Worm (Caenorhabditis elegans) whole organism, L1 larva: Measurements from ENCODE around the gene srt-40.
A peak's percentile ranks its signal among the peaks of the same experiment; 100 is the strongest.

ENCODE experiments used
- C04F5.9 ChIP-seq: sonication (generic microtip); optimal IDR thresholded peaks from 2 replicates; lab custom pipeline; 2016; ENCODE audit warnings: missing genetic modification characterization, missing compliant biosample characterization
- aha-1 ChIP-seq: fragments of 150-350 bp; optimal IDR thresholded peaks from 2 replicates; lab custom pipeline; 2014; ENCODE audit warnings: missing biosample characterization, missing genetic modification characterization
- alr-1 ChIP-seq: fragments of 200-800 bp; sonication (Bioruptor generic); optimal IDR thresholded peaks from 2 replicates; lab custom pipeline; 2018; ENCODE audit warnings: borderline replicate concordance, mild to moderate bottlenecking, missing genetic modification characterization, missing compliant biosample characterization
- aly-2 ChIP-seq: fragments of 150-350 bp; optimal IDR thresholded peaks from 2 replicates; lab custom pipeline; 2014; ENCODE audit warnings: missing biosample characterization, missing genetic modification characterization
- ceh-63 ChIP-seq: fragments of 200-800 bp; sonication (Bioruptor generic); optimal IDR thresholded peaks from 2 replicates; lab custom pipeline; 2018; ENCODE audit warnings: mild to moderate bottlenecking, missing genetic modification characterization, missing compliant biosample characterization
- ceh-8 ChIP-seq: fragments of 200-800 bp; sonication (Bioruptor generic); optimal IDR thresholded peaks from 2 replicates; lab custom pipeline; 2018; ENCODE audit warnings: mild to moderate bottlenecking, missing genetic modification characterization, moderate library complexity, missing compliant biosample characterization
- ceh-82 ChIP-seq, 3 experiments: fragments of 150-350 bp in 1 of 3; sonication (generic microtip) in 2 of 3; optimal IDR thresholded peaks; 2 replicates each; lab custom pipeline; 2014 to 2017; ENCODE audit warnings: missing biosample characterization in 3 of 3, missing genetic modification characterization in 3 of 3
- ceh-88 ChIP-seq: fragments of 200-800 bp; sonication (Bioruptor generic); IDR thresholded peaks from 2 replicates; pipeline ENCODE4 v1.3.6; 2022; ENCODE audit warnings: missing genetic modification characterization, missing compliant biosample characterization
- ceh-90 ChIP-seq: sonication (generic microtip); optimal IDR thresholded peaks from 2 replicates; lab custom pipeline; 2016; ENCODE audit warnings: missing genetic modification characterization, missing compliant biosample characterization
- ces-1 ChIP-seq: fragments of 150-350 bp; optimal IDR thresholded peaks from 2 replicates; lab custom pipeline; 2014; ENCODE audit warnings: missing biosample characterization, missing genetic modification reagents, missing genetic modification characterization
- dpl-1 ChIP-seq, 3 experiments: fragments of 150-350 bp in 2 of 3; sonication (generic microtip) in 1 of 3; optimal IDR thresholded peaks; 2 replicates each; lab custom pipeline; 2014 to 2017; ENCODE audit warnings: missing biosample characterization in 3 of 3, missing genetic modification characterization in 3 of 3, missing genetic modification reagents in 3 of 3
- dsc-1 ChIP-seq: sonication (generic microtip); optimal IDR thresholded peaks from 2 replicates; lab custom pipeline; 2016; ENCODE audit warnings: mild to moderate bottlenecking, missing genetic modification characterization, missing compliant biosample characterization
- efl-1 ChIP-seq, 4 experiments: fragments of 150-350 bp; optimal IDR thresholded peaks in 3 of 4; peaks in 1 of 4; 1 replicate in 1 of 4; 2 replicates in 3 of 4; lab custom pipeline; 2014; ENCODE audit warnings: missing biosample characterization in 2 of 4, missing genetic modification characterization in 2 of 4, missing genetic modification reagents in 2 of 4
- elt-2 ChIP-seq: sonication (generic microtip); optimal IDR thresholded peaks from 2 replicates; lab custom pipeline; 2016; ENCODE audit warnings: missing genetic modification characterization, mild to moderate bottlenecking, inconsistent platforms, missing compliant biosample characterization, missing genetic modification reagents
- elt-3 ChIP-seq, 6 experiments: fragments of 150-350 bp in 1 of 6; sonication (generic microtip); optimal IDR thresholded peaks; 2 replicates each; lab custom pipeline; 2017 to 2018; ENCODE audit warnings: missing biosample characterization in 6 of 6, missing genetic modification characterization in 6 of 6, inconsistent platforms in 1 of 6
- fkh-10 ChIP-seq: sonication (generic microtip); optimal IDR thresholded peaks from 2 replicates; lab custom pipeline; 2017; ENCODE audit warnings: missing biosample characterization, missing genetic modification reagents, missing genetic modification characterization
- fos-1 ChIP-seq: fragments of 150-350 bp; optimal IDR thresholded peaks from 2 replicates; lab custom pipeline; 2014; ENCODE audit warnings: missing biosample characterization, missing genetic modification characterization
- grh-1 ChIP-seq: fragments of 200-800 bp; sonication (Bioruptor generic); IDR thresholded peaks from 2 replicates; pipeline ENCODE4 v1.3.6; 2022; ENCODE audit warnings: missing genetic modification reagents, missing genetic modification characterization, missing compliant biosample characterization
- hlh-17 ChIP-seq: fragments of 200-800 bp; sonication (Bioruptor generic); optimal IDR thresholded peaks from 2 replicates; lab custom pipeline; 2018; ENCODE audit warnings: missing genetic modification characterization, mild to moderate bottlenecking, missing compliant biosample characterization, moderate library complexity, borderline replicate concordance
- hlh-4 ChIP-seq: sonication (generic microtip); optimal IDR thresholded peaks from 2 replicates; lab custom pipeline; 2016; ENCODE audit warnings: mild to moderate bottlenecking, missing genetic modification characterization, missing compliant biosample characterization
- hpl-2 ChIP-seq: fragments of 150-350 bp; optimal IDR thresholded peaks from 2 replicates; lab custom pipeline; 2014; ENCODE audit warnings: missing biosample characterization, missing genetic modification reagents, missing genetic modification characterization
- irx-1 ChIP-seq: sonication (generic microtip); optimal IDR thresholded peaks from 2 replicates; lab custom pipeline; 2016; ENCODE audit warnings: missing genetic modification characterization, missing compliant biosample characterization
- lin-14 ChIP-seq: fragments of 200-800 bp; sonication (Bioruptor generic); optimal IDR thresholded peaks from 2 replicates; lab custom pipeline; 2018; ENCODE audit warnings: mild to moderate bottlenecking, missing genetic modification characterization, moderate library complexity, missing compliant biosample characterization
- lin-15B ChIP-seq: fragments of 150-350 bp; sonication (generic microtip); optimal IDR thresholded peaks from 3 replicates; lab custom pipeline; 2014; ENCODE audit warnings: missing biosample characterization, missing genetic modification characterization
- lin-35 ChIP-seq, 2 experiments: fragments of 150-350 bp; optimal IDR thresholded peaks; 2 replicates each; lab custom pipeline; 2014; ENCODE audit warnings: missing biosample characterization in 2 of 2, missing genetic modification characterization in 2 of 2, missing genetic modification reagents in 2 of 2
- lin-39 ChIP-seq: fragments of 150-350 bp; optimal IDR thresholded peaks from 2 replicates; lab custom pipeline; 2014; ENCODE audit warnings: missing biosample characterization, missing genetic modification reagents, missing genetic modification characterization
- lsy-2 ChIP-seq, 2 experiments: fragments of 150-350 bp; optimal IDR thresholded peaks; 2 replicates each; lab custom pipeline; 2014; ENCODE audit warnings: missing biosample characterization in 2 of 2, missing genetic modification characterization in 2 of 2
- mab-9 ChIP-seq: fragments of 200-800 bp; sonication (Bioruptor generic); IDR thresholded peaks from 2 replicates; pipeline ENCODE4 v1.3.6; 2022; ENCODE audit warnings: missing genetic modification reagents, missing genetic modification characterization, missing compliant biosample characterization
- mef-2 ChIP-seq: fragments of 150-350 bp; optimal IDR thresholded peaks from 2 replicates; lab custom pipeline; 2014; ENCODE audit warnings: missing biosample characterization, missing genetic modification characterization
- mep-1 ChIP-seq: fragments of 150-350 bp; optimal IDR thresholded peaks from 2 replicates; lab custom pipeline; 2014; ENCODE audit warnings: missing biosample characterization, missing genetic modification characterization
- nhr-11 ChIP-seq: fragments of 150-350 bp; optimal IDR thresholded peaks from 2 replicates; lab custom pipeline; 2014; ENCODE audit warnings: missing biosample characterization, missing genetic modification characterization
- nhr-19 ChIP-seq: fragments of 200-800 bp; sonication (Bioruptor generic); conservative IDR thresholded peaks from 2 replicates; pipeline ENCODE4 v1.3.6; 2022; ENCODE audit warnings: missing genetic modification characterization, missing compliant biosample characterization
- nhr-237 ChIP-seq: fragments of 150-350 bp; optimal IDR thresholded peaks from 2 replicates; lab custom pipeline; 2014; ENCODE audit warnings: missing biosample characterization, missing genetic modification characterization
- nhr-76 ChIP-seq: sonication (generic microtip); optimal IDR thresholded peaks from 2 replicates; lab custom pipeline; 2017; ENCODE audit warnings: missing biosample characterization, missing genetic modification characterization
- nhr-77 ChIP-seq: fragments of 150-350 bp; optimal IDR thresholded peaks from 2 replicates; lab custom pipeline; 2014; ENCODE audit warnings: missing biosample characterization, missing genetic modification characterization
- nhr-84 ChIP-seq: sonication (generic microtip); optimal IDR thresholded peaks from 2 replicates; lab custom pipeline; 2017; ENCODE audit warnings: missing biosample characterization, missing genetic modification characterization
- nhr-85 ChIP-seq: sonication (generic microtip); peaks from one replicate; lab custom pipeline; 2016; ENCODE audit warnings: missing genetic modification characterization, inconsistent platforms, missing compliant biosample characterization
- nhr-90 ChIP-seq: sonication (generic microtip); optimal IDR thresholded peaks from 2 replicates; lab custom pipeline; 2016; ENCODE audit warnings: mild to moderate bottlenecking, missing genetic modification characterization, missing compliant biosample characterization; ENCODE audit not compliant: poor library complexity
- pag-3 ChIP-seq: sonication (generic microtip); optimal IDR thresholded peaks from 2 replicates; lab custom pipeline; 2017; ENCODE audit warnings: missing genetic modification characterization, mild to moderate bottlenecking, missing compliant biosample characterization, antibody characterized with exemption, borderline replicate concordance; ENCODE audit not compliant: insufficient read depth
- pqm-1 ChIP-seq: sonication (generic microtip); optimal IDR thresholded peaks from 3 replicates; lab custom pipeline; 2017; ENCODE audit warnings: missing biosample characterization, missing genetic modification characterization
- sox-4 ChIP-seq: sonication (generic microtip); optimal IDR thresholded peaks from 2 replicates; lab custom pipeline; 2016; ENCODE audit warnings: missing genetic modification characterization, missing compliant biosample characterization
- tbx-2 ChIP-seq: sonication (generic microtip); optimal IDR thresholded peaks from 2 replicates; lab custom pipeline; 2016; ENCODE audit warnings: missing genetic modification characterization, missing compliant biosample characterization
- unc-30 ChIP-seq: sonication (generic microtip); optimal IDR thresholded peaks from 2 replicates; lab custom pipeline; 2017; ENCODE audit warnings: missing biosample characterization, missing genetic modification characterization
- unc-86 ChIP-seq: sonication (generic microtip); optimal IDR thresholded peaks from 2 replicates; lab custom pipeline; 2016; ENCODE audit warnings: missing genetic modification characterization, missing compliant biosample characterization
- unc-98 ChIP-seq: fragments of 200-800 bp; sonication (Bioruptor generic); IDR thresholded peaks from 2 replicates; pipeline ENCODE4 v1.3.6; 2022; ENCODE audit warnings: missing genetic modification characterization, missing compliant biosample characterization
- zag-1 ChIP-seq: fragments of 150-350 bp; optimal IDR thresholded peaks from 2 replicates; lab custom pipeline; 2014; ENCODE audit warnings: missing biosample characterization, missing genetic modification characterization
- ztf-11 ChIP-seq, 2 experiments: sonication (generic microtip); optimal IDR thresholded peaks; 2 replicates each; lab custom pipeline; 2016 to 2017; ENCODE audit warnings: missing genetic modification characterization in 2 of 2, missing biosample characterization in 1 of 2, missing compliant biosample characterization in 1 of 2
- ztf-4 ChIP-seq: fragments of 150-350 bp; optimal IDR thresholded peaks from 2 replicates; lab custom pipeline; 2014; ENCODE audit warnings: missing biosample characterization, missing genetic modification characterization

srt-40 gene

ce11 chrV:2250126-2250590 is 44.1 kb upstream of the srt-40 start, which contains the start of gene cyp-33C7 (continued):
- TF ChIP-seq lin-35 (GFP tag; optimal IDR thresholded peaks at IDR 0.05; lab: Kevin White, UChicago) (peak in 1 of 2 experiments; percentile 75), lin-15B (tag; lab: Kevin White, UChicago) (no peak)

- TF ChIP-seq sox-4 (tag; lab: Kevin White, UChicago) (no peak), ztf-11 (tag; optimal IDR thresholded peaks at IDR 0.05; lab: Kevin White, UChicago) (no peak), unc-98 (no peak), nhr-84 (tag; lab: Kevin White, UChicago) (no peak), elt-2 (no peak), dpl-1 (GFP tag; optimal IDR thresholded peaks at IDR 0.05; lab: Kevin White, UChicago) (no peak), ceh-82 (tag; optimal IDR thresholded peaks at IDR 0.05; lab: Kevin White, UChicago) (no peak), irx-1 (tag; lab: Kevin White, UChicago) (no peak), nhr-77 (tag; lab: Kevin White, UChicago) (no peak), dsc-1 (no peak), pqm-1 (no peak), fos-1 (tag; lab: Kevin White, UChicago) (no peak), zag-1 (tag; lab: Kevin White, UChicago) (no peak), hlh-4 (tag; lab: Kevin White, UChicago) (no peak), nhr-11 (tag; lab: Kevin White, UChicago) (no peak), efl-1 (optimal IDR thresholded peaks at IDR 0.05; lab: Kevin White, UChicago) (no peak), efl-1 (GFP tag; optimal IDR thresholded peaks at IDR 0.05 in 1 of 2; lab: Kevin White, UChicago) (no peak), ceh-8 (no peak), unc-86 (tag; lab: Kevin White, UChicago) (no peak), hlh-17 (GFP tag; lab: Kevin White, UChicago) (no peak)
- TF ChIP-seq, all 84 proteins: peak for 0
These were observed 43.2 kb upstream of the srt-40 start, which contains the start of gene cyp-33C6 for ce11 chrV:2249310-2249709. Gene cyp-33C6 (minus strand): TSS chrV:2249410.

ce11 chrV:2244751-2245150 is 38.7 kb upstream of the srt-40 start, which contains the start of gene cyp-33C5:
Gene cyp-33C5 (plus strand): TSS chrV:2245004.
- TF ChIP-seq nhr-90 (tag; lab: Kevin White, UChicago) (no peak), pag-3 (tag; lab: Kevin White, UChicago) (no peak), ceh-88 (GFP tag; lab: Robert Waterston, UW) (no peak), aha-1 (tag; lab: Kevin White, UChicago) (no peak), hpl-2 (GFP tag; lab: Kevin White, UChicago) (no peak), pqm-1 (no peak), nhr-19 (GFP tag; lab: Robert Waterston, UW) (no peak; the same call in 1 of the 2 replicates), nhr-237 (no peak), ztf-4 (no peak), nhr-85 (tag; lab: Kevin White, UChicago) (peak; percentile 67), C04F5.9 (tag; lab: Kevin White, UChicago) (no peak), alr-1 (tag; lab: Kevin White, UChicago) (no peak), ceh-90 (tag; lab: Kevin White, UChicago) (no peak), dsc-1 (no peak), hlh-17 (GFP tag; lab: Kevin White, UChicago) (no peak), hlh-4 (tag; lab: Kevin White, UChicago) (no peak), fkh-10 (GFP tag; lab: Kevin White, UChicago) (no peak), elt-3 (tag; optimal IDR thresholded peaks at IDR 0.05; lab: Kevin White, UChicago) (peak in 2 of 6 experiments; percentile 46 to 54), unc-30 (no peak), ceh-63 (GFP tag; lab: Kevin White, UChicago) (no peak), mep-1 (no peak), unc-86 (tag; lab: Kevin White, UChicago) (no peak), lsy-2 (tag; optimal IDR thresholded peaks at IDR 0.05; lab: Kevin White, UChicago) (peak in 1 of 2 experiments; percentile 16), grh-1 (GFP tag; lab: Robert Waterston, UW) (no peak), lin-39 (no peak), ces-1 (no peak), aly-2 (no peak), lin-14 (peak; percentile 84), mef-2 (tag; lab: Kevin White, UChicago) (no peak), dpl-1 (GFP tag; optimal IDR thresholded peaks at IDR 0.05; lab: Kevin White, UChicago) (no peak), mab-9 (GFP tag; lab: Robert Waterston, UW) (no peak), nhr-77 (tag; lab: Kevin White, UChicago) (peak; percentile 22), nhr-76 (no peak), tbx-2 (tag; lab: Kevin White, UChicago) (no peak)
